Fruit fly (Drosophila melanogaster): ENCODE results near the gene CG34155.

CG34155 gene

dm6 chr3R:30561207-30561606, 1.2 kb upstream of the CG34155 start (continued):
- TF ChIP-seq CG17361 (GFP tag; IDR thresholded peaks at IDR 0.05) (no peak), row (GFP tag; IDR thresholded peaks at IDR 0.05) (peak; percentile 36; the same call in 2 of the 3 replicates), gcm (GFP tag; optimal IDR thresholded peaks at IDR 0.05) (no peak), CG11504 (tag; optimal IDR thresholded peaks at IDR 0.05) (peak; percentile 18), slbo (GFP tag; IDR thresholded peaks at IDR 0.05) (peak; percentile 55; the same call in 1 of the 2 replicates), gem (tag; optimal IDR thresholded peaks at IDR 0.05) (peak; percentile 8), CG14014 (GFP tag; IDR thresholded peaks at IDR 0.05) (peak; percentile 34; the same call in 1 of the 2 replicates), prd (optimal IDR thresholded peaks at IDR 0.05) (no peak), prd (GFP tag; IDR thresholded peaks at IDR 0.05) (0 out of 3 replicates have a peak, but pooled peaks have one; percentile 5), grau (tag; optimal IDR thresholded peaks at IDR 0.05) (no peak), sisA (GFP tag; IDR thresholded peaks at IDR 0.05) (peak; percentile 11; the same call in 1 of the 2 replicates), CG2678 (tag; optimal IDR thresholded peaks at IDR 0.05) (peak; percentile 17), CHES-1-like (GFP tag; optimal IDR thresholded peaks at IDR 0.05) (no peak), seq (GFP tag; IDR thresholded peaks at IDR 0.05) (no peak), CG1603 (tag; optimal IDR thresholded peaks at IDR 0.05) (peak; percentile 10), dmrt99B (tag; optimal IDR thresholded peaks at IDR 0.05) (no peak), CG7987 (GFP tag; optimal IDR thresholded peaks at IDR 0.05) (no peak), Aef1 (GFP tag; IDR thresholded peaks at IDR 0.05) (no peak), unpg (GFP tag; optimal IDR thresholded peaks at IDR 0.05) (peak; percentile 4), CG15073 (GFP tag; optimal IDR thresholded peaks at IDR 0.05) (no peak), CG14441 (GFP tag; IDR thresholded peaks at IDR 0.05) (0 out of 2 replicates have a peak, but pooled peaks have one; percentile 19), ewg (GFP tag; optimal IDR thresholded peaks at IDR 0.05) (no peak), CG32532 (GFP tag; IDR thresholded peaks at IDR 0.05) (peak; percentile 21; the same call in 1 of the 2 replicates), CG17186 (GFP tag; optimal IDR thresholded peaks at IDR 0.05) (no peak), sens (GFP tag) (peak; percentile 2), CG8281 (tag; optimal IDR thresholded peaks at IDR 0.05) (no peak), CG30020 (tag; optimal IDR thresholded peaks at IDR 0.05) (no peak)

dm6 chr3R:30552548-30552947, 7.5 kb downstream of the CG34155 start:
- TF ChIP-seq CG7987 (GFP tag; optimal IDR thresholded peaks at IDR 0.05) (no peak), CG9817 (tag; optimal IDR thresholded peaks at IDR 0.05) (no peak), NfI (GFP tag; optimal IDR thresholded peaks at IDR 0.05) (peak; percentile 16), chinmo (GFP tag; IDR thresholded peaks at IDR 0.05; ENCODE audit: partially characterized antibody) (0 out of 4 replicates have a peak, but pooled peaks have one; percentile 27), CG7372 (GFP tag; IDR thresholded peaks at IDR 0.05) (peak; percentile 60; the same call in 1 of the 2 replicates), cg (GFP tag; optimal IDR thresholded peaks at IDR 0.05) (peak; percentile 57), sd (tag; optimal IDR thresholded peaks at IDR 0.05) (peak; percentile 29), CG3163 (GFP tag; optimal IDR thresholded peaks at IDR 0.05) (peak; percentile 85), CG4730 (GFP tag; IDR thresholded peaks at IDR 0.05) (no peak), lilli (GFP tag; optimal IDR thresholded peaks at IDR 0.05) (no peak), ci (GFP tag; IDR thresholded peaks at IDR 0.05) (0 out of 3 replicates have a peak, but pooled peaks have one; percentile 15), Trl (optimal IDR thresholded peaks at IDR 0.05) (peak in 1 of 2 experiments; percentile 50), Trl (GFP tag; optimal IDR thresholded peaks at IDR 0.05) (no peak), Blimp-1 (GFP tag; optimal IDR thresholded peaks at IDR 0.05) (no peak), Sox100B (GFP tag; optimal IDR thresholded peaks at IDR 0.05) (no peak), CG7556 (GFP tag; optimal IDR thresholded peaks at IDR 0.05) (no peak)

Measured in whole organism, embryonic.